Fruit fly (Drosophila melanogaster): Measurements from ENCODE around the gene CG2218.
A peak's percentile ranks its signal among the peaks of the same experiment; 100 is the strongest.

Gene CG2218

DNA sequence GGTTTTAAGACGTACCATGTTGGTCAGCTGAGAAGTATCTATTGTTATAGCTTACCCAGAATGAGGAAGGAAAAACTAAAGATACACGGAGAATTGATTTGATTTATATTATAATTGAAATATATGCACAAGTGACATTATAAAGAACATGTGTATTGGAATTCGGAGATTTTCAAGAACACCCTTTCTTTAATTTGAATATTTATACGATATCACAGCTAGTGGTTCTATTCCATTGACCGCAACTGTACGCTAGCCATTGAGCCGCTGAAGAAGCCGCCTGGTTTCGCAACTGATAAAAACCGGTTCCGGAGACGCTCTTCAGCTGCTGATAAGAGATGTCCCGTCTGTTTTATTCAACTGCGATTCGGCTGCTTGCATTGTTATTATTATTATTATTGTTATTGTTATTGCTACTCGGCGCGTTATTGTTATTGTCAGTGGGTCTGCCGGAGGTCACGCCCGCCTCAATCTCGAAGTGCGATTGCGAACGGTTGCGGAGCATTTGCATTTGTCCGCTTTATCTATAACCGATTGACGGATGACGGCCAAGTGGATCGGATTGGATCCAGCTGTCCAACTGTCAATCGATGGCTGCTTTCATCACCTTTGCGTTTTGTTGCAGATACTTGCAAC lies 33.6 kb upstream of the CG2218 start (continued):
- no peak for TF ChIP-seq CG34224 (GFP tag; IDR thresholded peaks at IDR 0.05; ENCODE audit: partially characterized antibody)
- peak; percentile 41; the same call in 1 of the 2 replicates for TF ChIP-seq HLH3B (GFP tag; IDR thresholded peaks at IDR 0.05)
- TF ChIP-seq ci (GFP tag; IDR thresholded peaks at IDR 0.05): peak; percentile 70; the same call in 2 of the 3 replicates
- TF ChIP-seq klu (GFP tag; IDR thresholded peaks at IDR 0.05): no peak
- TF ChIP-seq scrt (GFP tag; optimal IDR thresholded peaks at IDR 0.05): no peak
- TF ChIP-seq Hey (tag; optimal IDR thresholded peaks at IDR 0.05): no peak
- TF ChIP-seq CG17568 (GFP tag; optimal IDR thresholded peaks at IDR 0.05): no peak
- TF ChIP-seq inv (GFP tag; IDR thresholded peaks at IDR 0.05; ENCODE audit: partially characterized antibody): no peak
- TF ChIP-seq Nf-YA (GFP tag; IDR thresholded peaks at IDR 0.05): no peak
- TF ChIP-seq sna (GFP tag; IDR thresholded peaks at IDR 0.05; ENCODE audit: partially characterized antibody): no peak
- TF ChIP-seq Bteb2 (GFP tag; optimal IDR thresholded peaks at IDR 0.05): no peak
- no peak for TF ChIP-seq ara (GFP tag; IDR thresholded peaks at IDR 0.05)
- no peak; the same call in 1 of the 2 replicates for TF ChIP-seq CG10366 (GFP tag; IDR thresholded peaks at IDR 0.05)
- TF ChIP-seq dmrt11E (tag; optimal IDR thresholded peaks at IDR 0.05): peak; percentile 32
- no peak for TF ChIP-seq dati (GFP tag; IDR thresholded peaks at IDR 0.05)
- no peak for TF ChIP-seq BEAF-32 (GFP tag; optimal IDR thresholded peaks at IDR 0.05)
- no peak for TF ChIP-seq CG9932 (GFP tag; IDR thresholded peaks at IDR 0.05)
- TF ChIP-seq CG12236 (GFP tag; optimal IDR thresholded peaks at IDR 0.05): no peak
- TF ChIP-seq CG18764 (GFP tag; optimal IDR thresholded peaks at IDR 0.05): no peak
- no peak for TF ChIP-seq Mad (GFP tag; optimal IDR thresholded peaks at IDR 0.05)
- peak; percentile 63 for TF ChIP-seq pros (GFP tag; optimal IDR thresholded peaks at IDR 0.05)
- peak; percentile 51; the same call in 1 of the 2 replicates for TF ChIP-seq Drgx (GFP tag; IDR thresholded peaks at IDR 0.05)
- TF ChIP-seq CG4707 (GFP tag; optimal IDR thresholded peaks at IDR 0.05): no peak
- no peak for TF ChIP-seq ewg (GFP tag; optimal IDR thresholded peaks at IDR 0.05)
- TF ChIP-seq nmo (GFP tag; optimal IDR thresholded peaks at IDR 0.05): peak; percentile 31
- no peak for TF ChIP-seq unc-4 (GFP tag; IDR thresholded peaks at IDR 0.05; ENCODE audit: partially characterized antibody)
- TF ChIP-seq CG10209 (GFP tag; optimal IDR thresholded peaks at IDR 0.05): no peak
- no peak for TF ChIP-seq Mes4 (GFP tag; optimal IDR thresholded peaks at IDR 0.05)
- TF ChIP-seq dan (GFP tag; IDR thresholded peaks at IDR 0.05): no peak
- peak; percentile 16 for TF ChIP-seq CG18599 (GFP tag; optimal IDR thresholded peaks at IDR 0.05)
- no peak for TF ChIP-seq tx (GFP tag; optimal IDR thresholded peaks at IDR 0.05)
- no peak for TF ChIP-seq ATbp (GFP tag; optimal IDR thresholded peaks at IDR 0.05)
- TF ChIP-seq Rfx (GFP tag; IDR thresholded peaks at IDR 0.05): peak; percentile 46; the same call in 1 of the 2 replicates
- TF ChIP-seq CG10274 (GFP tag; optimal IDR thresholded peaks at IDR 0.05): no peak
- TF ChIP-seq ttk (GFP tag; IDR thresholded peaks at IDR 0.05): no peak
- TF ChIP-seq ssp (GFP tag; IDR thresholded peaks at IDR 0.05): no peak
- no peak for TF ChIP-seq Trl (optimal IDR thresholded peaks at IDR 0.05)
- TF ChIP-seq Trl (GFP tag; optimal IDR thresholded peaks at IDR 0.05): no peak
- no peak for TF ChIP-seq sqz (GFP tag; optimal IDR thresholded peaks at IDR 0.05)
- no peak for TF ChIP-seq Nf-YC (tag; optimal IDR thresholded peaks at IDR 0.05)
- TF ChIP-seq gcm2 (GFP tag; optimal IDR thresholded peaks at IDR 0.05): no peak
- no peak for TF ChIP-seq fd102C (GFP tag; optimal IDR thresholded peaks at IDR 0.05)
- no peak for TF ChIP-seq pnt (GFP tag; optimal IDR thresholded peaks at IDR 0.05)
- TF ChIP-seq hth (optimal IDR thresholded peaks at IDR 0.05): no peak
- peak in 1 of 2 experiments; percentile 59 for TF ChIP-seq Hr51 (GFP tag; optimal IDR thresholded peaks at IDR 0.05)
- TF ChIP-seq cwo (GFP tag; optimal IDR thresholded peaks at IDR 0.05): no peak
- peak; percentile 26 for TF ChIP-seq CG10979 (tag; optimal IDR thresholded peaks at IDR 0.05)
- TF ChIP-seq Fer1 (GFP tag; optimal IDR thresholded peaks at IDR 0.05): peak; percentile 35
- TF ChIP-seq wek (GFP tag; optimal IDR thresholded peaks at IDR 0.05): no peak
- TF ChIP-seq CG10565 (GFP tag; optimal IDR thresholded peaks at IDR 0.05): no peak
